Worm (Caenorhabditis elegans) whole organism, midembryonic: Measurements from ENCODE around the gene tat-4.

Source experiments
- T22C8.4 ChIP-seq: fragments of 200-800 bp; sonication (Bioruptor generic); IDR thresholded peaks from 2 replicates; pipeline ENCODE4 v1.3.6; 2022; ENCODE audit warnings: missing genetic modification characterization, missing compliant biosample characterization
- cog-1 ChIP-seq: sonication (generic microtip); optimal IDR thresholded peaks from 2 replicates; lab custom pipeline; 2016; ENCODE audit warnings: missing genetic modification characterization, missing compliant biosample characterization
- flt-1 ChIP-seq: fragments of 200-800 bp; sonication (Bioruptor generic); IDR thresholded peaks from 2 replicates; pipeline ENCODE4 v1.3.6; 2022; ENCODE audit warnings: missing genetic modification characterization, missing compliant biosample characterization
- klf-2 ChIP-seq: fragments of 200-800 bp; sonication (Bioruptor generic); conservative IDR thresholded peaks from 2 replicates; pipeline ENCODE4 v1.3.6; 2022; ENCODE audit warnings: missing genetic modification reagents, missing genetic modification characterization, missing compliant biosample characterization
- med-1 ChIP-seq: sonication (generic microtip); optimal IDR thresholded peaks from 2 replicates; lab custom pipeline; 2017; ENCODE audit warnings: missing genetic modification characterization, mild to moderate bottlenecking, missing compliant biosample characterization, antibody characterized with exemption, missing genetic modification reagents; ENCODE audit not compliant: insufficient read depth
- ref-1 ChIP-seq: fragments of 200-800 bp; sonication (Bioruptor generic); conservative IDR thresholded peaks from 2 replicates; pipeline ENCODE4 v1.3.6; 2022; ENCODE audit warnings: missing genetic modification reagents, missing genetic modification characterization, missing compliant biosample characterization
- tab-1 ChIP-seq: fragments of 200-800 bp; sonication (Bioruptor generic); IDR thresholded peaks from 2 replicates; pipeline ENCODE4 v1.3.6; 2022; ENCODE audit warnings: missing genetic modification characterization, missing compliant biosample characterization
- ztf-23 ChIP-seq: fragments of 200-800 bp; sonication (Bioruptor generic); IDR thresholded peaks from 2 replicates; pipeline ENCODE4 v1.3.6; 2022; ENCODE audit warnings: missing genetic modification reagents, missing genetic modification characterization, missing compliant biosample characterization
- ztf-29 ChIP-seq: fragments of 200-800 bp; sonication (Bioruptor generic); IDR thresholded peaks from 2 replicates; pipeline ENCODE4 v1.3.6; 2022; ENCODE audit warnings: missing genetic modification reagents, missing genetic modification characterization, missing compliant biosample characterization

tat-4 gene

DNA sequence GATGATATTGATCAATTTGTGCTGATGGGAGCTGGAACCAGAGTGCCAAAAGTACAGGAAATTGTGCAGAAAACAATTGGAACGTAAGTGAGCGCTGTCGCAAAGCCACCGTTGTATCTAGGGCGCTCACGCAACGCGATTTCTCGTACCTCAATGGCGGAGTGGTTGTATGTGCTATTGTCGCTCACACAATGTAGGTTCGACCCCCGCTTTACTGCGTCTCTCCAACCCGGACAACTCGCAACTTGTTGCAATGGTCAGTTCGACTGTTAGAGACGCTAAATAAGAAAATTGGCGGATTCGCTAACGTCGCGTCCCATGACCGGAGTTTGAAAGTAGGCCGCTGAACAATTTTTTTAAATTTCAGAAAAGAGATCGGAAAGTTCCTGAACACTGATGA lies 4.4 kb upstream of the tat-4 start:
- TF ChIP-seq ztf-23 (GFP tag; lab: Robert Waterston, UW) (peak; percentile 90), flt-1 (GFP tag; lab: Robert Waterston, UW) (peak; percentile 92), T22C8.4 (GFP tag; lab: Robert Waterston, UW) (no peak; the same call in 1 of the 2 replicates), ztf-29 (peak; percentile 66), klf-2 (peak; percentile 71), cog-1 (tag; lab: Kevin White, UChicago) (peak; percentile 43), ref-1 (GFP tag; lab: Robert Waterston, UW) (peak; percentile 83), tab-1 (GFP tag; lab: Robert Waterston, UW) (peak; percentile 91), med-1 (GFP tag; lab: Kevin White, UChicago) (peak; percentile 20)

DNA sequence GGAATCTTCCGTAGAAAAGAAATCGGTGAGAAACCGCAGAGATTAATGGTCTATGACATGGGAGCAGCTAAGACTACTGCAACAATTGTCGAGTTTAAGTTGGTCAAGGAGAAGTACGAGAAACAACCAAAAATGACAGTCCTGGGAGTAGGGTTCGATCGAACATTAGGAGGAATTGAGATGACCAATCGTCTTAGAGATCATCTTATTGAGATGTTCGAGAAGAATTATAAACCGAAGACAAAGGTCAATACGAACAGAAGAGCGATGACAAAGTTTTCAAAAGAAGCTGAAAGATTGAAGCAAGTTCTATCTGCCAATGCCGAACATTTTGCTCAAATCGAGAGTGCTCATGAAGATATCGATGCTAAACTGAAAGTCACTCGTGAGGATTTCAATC lies 3.9 kb upstream of the tat-4 start:
- no peak for TF ChIP-seq cog-1 (tag; lab: Kevin White, UChicago)
- TF ChIP-seq T22C8.4 (GFP tag; lab: Robert Waterston, UW) = no peak
- TF ChIP-seq ztf-29 = no peak
- no peak for TF ChIP-seq ref-1 (GFP tag; lab: Robert Waterston, UW)
- TF ChIP-seq tab-1 (GFP tag; lab: Robert Waterston, UW) = no peak
- TF ChIP-seq med-1 (GFP tag; lab: Kevin White, UChicago) = no peak
- TF ChIP-seq flt-1 (GFP tag; lab: Robert Waterston, UW) = no peak
- TF ChIP-seq ztf-23 (GFP tag; lab: Robert Waterston, UW) = no peak
- no peak for TF ChIP-seq klf-2

DNA sequence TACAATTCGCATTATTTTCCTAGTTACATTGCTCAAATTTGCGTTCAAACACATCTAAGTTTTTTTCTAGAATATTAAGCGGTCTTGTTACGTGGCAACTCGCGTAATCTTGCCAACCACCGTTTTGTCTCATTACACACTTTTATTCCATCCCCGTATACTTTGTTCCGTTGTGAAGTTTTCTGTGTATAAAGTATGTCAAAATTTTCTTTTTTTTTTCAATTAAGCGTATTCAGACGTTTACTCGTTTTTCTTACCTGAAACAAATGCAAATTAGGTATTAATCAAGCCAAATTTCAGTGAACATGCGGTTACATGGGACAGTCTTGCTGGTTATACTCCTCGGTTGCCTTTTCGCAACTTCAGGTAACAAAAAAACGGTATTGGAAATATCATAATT lies 2.9 kb upstream of the tat-4 start, which contains the start of gene T24H7.2:
Gene T24H7.2, plus strand, starts transcription at position 301 of the 400 bp plus-strand sequence.
- TF ChIP-seq cog-1 (tag; lab: Kevin White, UChicago) (no peak), ztf-29 (no peak)

ce11 chrII:6246054-6246453 lies 2.0 kb upstream of the tat-4 start, which contains the start of gene lelo-1:
Gene lelo-1 (plus strand): TSS chrII:6246354.
- TF ChIP-seq flt-1 (GFP tag; lab: Robert Waterston, UW) = no peak
- TF ChIP-seq T22C8.4 (GFP tag; lab: Robert Waterston, UW) = no peak
- TF ChIP-seq ztf-23 (GFP tag; lab: Robert Waterston, UW) = no peak
- no peak for TF ChIP-seq ztf-29
- no peak for TF ChIP-seq klf-2
- TF ChIP-seq tab-1 (GFP tag; lab: Robert Waterston, UW) = no peak
- TF ChIP-seq med-1 (GFP tag; lab: Kevin White, UChicago) = no peak
- TF ChIP-seq ref-1 (GFP tag; lab: Robert Waterston, UW) = no peak
- no peak for TF ChIP-seq cog-1 (tag; lab: Kevin White, UChicago)

DNA sequence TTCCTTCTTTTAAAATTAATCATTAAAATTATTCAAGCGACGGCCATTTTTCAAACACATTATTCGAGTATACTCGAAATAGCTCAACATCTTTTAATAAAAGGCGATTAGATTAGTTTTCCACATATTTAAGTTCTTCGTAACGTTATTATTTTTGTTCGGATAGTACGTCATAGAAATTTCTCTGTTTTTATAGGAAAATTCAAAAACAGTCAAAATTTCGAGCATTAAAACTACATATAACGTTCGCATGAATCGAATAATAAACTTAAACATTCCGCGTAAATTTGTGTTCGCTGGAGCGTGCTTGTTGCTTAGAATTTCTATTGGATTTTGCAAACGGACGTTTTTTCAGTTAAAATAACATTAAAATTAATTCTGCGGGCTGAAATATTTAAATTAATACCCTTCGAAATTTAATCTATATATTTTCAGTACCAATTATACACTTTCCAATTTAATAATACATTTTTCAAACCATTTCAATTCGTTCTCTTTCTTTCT lies 1.2 kb upstream of the tat-4 start, which contains the start of gene blos-4:
Gene blos-4, plus strand, starts transcription at position 51 of the 504 bp plus-strand sequence.
- TF ChIP-seq ztf-23 (GFP tag; lab: Robert Waterston, UW) = no peak
- no peak for TF ChIP-seq cog-1 (tag; lab: Kevin White, UChicago)
- no peak for TF ChIP-seq tab-1 (GFP tag; lab: Robert Waterston, UW)
- no peak for TF ChIP-seq flt-1 (GFP tag; lab: Robert Waterston, UW)
- no peak for TF ChIP-seq ref-1 (GFP tag; lab: Robert Waterston, UW)
- TF ChIP-seq klf-2 = no peak
- TF ChIP-seq ztf-29 = no peak
- no peak for TF ChIP-seq med-1 (GFP tag; lab: Kevin White, UChicago)
- no peak for TF ChIP-seq T22C8.4 (GFP tag; lab: Robert Waterston, UW)

- TF ChIP-seq cog-1 (tag; lab: Kevin White, UChicago) (no peak), T22C8.4 (GFP tag; lab: Robert Waterston, UW) (no peak)
Observed at ce11 chrII:6241758-6242157, 2.3 kb downstream of the tat-4 start, which contains the start of gene T24H7.8. Gene T24H7.8 (plus strand): TSS chrII:6242058.

DNA sequence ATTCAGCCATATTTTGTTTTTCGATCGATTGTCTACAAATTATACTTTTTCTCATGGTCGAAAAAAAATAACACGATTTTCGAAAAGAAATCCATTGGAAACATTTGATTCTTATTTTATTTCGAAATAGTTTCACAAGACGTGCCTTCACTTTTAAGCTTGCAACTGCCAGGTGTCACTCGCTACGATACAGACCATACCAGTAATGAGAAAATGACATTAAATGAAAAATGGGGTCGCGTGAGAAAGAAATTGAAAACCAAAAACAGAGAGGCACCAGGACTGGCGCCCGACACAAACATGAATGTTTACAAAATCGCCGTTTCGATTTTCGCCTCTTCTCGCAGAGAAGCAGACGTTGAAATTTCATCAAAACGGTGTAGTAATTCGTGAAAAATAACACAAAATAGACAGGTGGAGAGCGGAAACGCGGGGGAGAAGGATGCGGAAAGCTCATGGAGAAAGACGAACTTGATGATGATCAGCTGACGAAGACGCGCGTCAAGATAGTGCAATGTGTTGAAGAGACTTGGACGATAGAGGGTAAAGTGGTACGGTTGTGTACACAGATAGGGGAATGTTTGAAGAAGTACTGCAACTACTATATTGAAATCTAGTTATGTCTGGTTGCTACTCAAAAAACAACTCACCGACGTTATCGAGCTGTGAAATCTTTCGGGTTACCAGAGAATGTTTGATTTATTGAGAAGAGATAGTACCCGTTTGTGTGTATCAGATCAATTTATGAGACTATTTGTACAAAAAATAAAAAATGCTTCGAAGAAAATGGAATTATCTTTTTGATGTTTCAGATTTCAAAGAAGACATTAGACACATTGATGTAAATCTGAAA lies 7.8 kb downstream of the tat-4 start:
- TF ChIP-seq cog-1 (tag; lab: Kevin White, UChicago) (no peak), flt-1 (GFP tag; lab: Robert Waterston, UW) (no peak), T22C8.4 (GFP tag; lab: Robert Waterston, UW) (no peak), ztf-23 (GFP tag; lab: Robert Waterston, UW) (no peak)

- TF ChIP-seq flt-1 (GFP tag; lab: Robert Waterston, UW) (no peak), tab-1 (GFP tag; lab: Robert Waterston, UW) (no peak), med-1 (GFP tag; lab: Kevin White, UChicago) (no peak), cog-1 (tag; lab: Kevin White, UChicago) (no peak), T22C8.4 (GFP tag; lab: Robert Waterston, UW) (no peak), ref-1 (GFP tag; lab: Robert Waterston, UW) (no peak)
Observed at ce11 chrII:6235432-6236092, 8.5 kb downstream of the tat-4 start, which contains the start of gene T24H7.9. Gene T24H7.9 (minus strand): TSS chrII:6235505.

- TF ChIP-seq cog-1 (tag; lab: Kevin White, UChicago) (no peak), T22C8.4 (GFP tag; lab: Robert Waterston, UW) (no peak), tab-1 (GFP tag; lab: Robert Waterston, UW) (no peak), med-1 (GFP tag; lab: Kevin White, UChicago) (no peak), ref-1 (GFP tag; lab: Robert Waterston, UW) (no peak), ztf-29 (no peak), flt-1 (GFP tag; lab: Robert Waterston, UW) (no peak), klf-2 (no peak), ztf-23 (GFP tag; lab: Robert Waterston, UW) (no peak)
Observed at ce11 chrII:6230116-6230515, 14.0 kb downstream of the tat-4 start.
